Worm (Caenorhabditis elegans) whole organism, late embryonic: ENCODE data around the gene F20E11.17.

Experiments
- C08G9.2 ChIP-seq: sonication (generic microtip); optimal IDR thresholded peaks from 2 replicates; lab custom pipeline; 2016; ENCODE audit warnings: mild to moderate bottlenecking, missing genetic modification characterization, moderate library complexity, missing compliant biosample characterization
- C38D4.7 ChIP-seq: fragments of 200-800 bp; sonication (Bioruptor generic); optimal IDR thresholded peaks from 2 replicates; lab custom pipeline; 2018; ENCODE audit warnings: mild to moderate bottlenecking, missing genetic modification characterization, moderate library complexity, missing compliant biosample characterization
- F13H6.1 ChIP-seq: sonication (generic microtip); optimal IDR thresholded peaks from 2 replicates; lab custom pipeline; 2016; ENCODE audit warnings: missing genetic modification characterization, missing compliant biosample characterization
- T23F11.4 ChIP-seq: fragments of 200-800 bp; sonication (Bioruptor generic); optimal IDR thresholded peaks from 2 replicates; lab custom pipeline; 2018; ENCODE audit warnings: mild to moderate bottlenecking, missing genetic modification characterization, missing compliant biosample characterization
- ceh-14 ChIP-seq: sonication (generic microtip); optimal IDR thresholded peaks from 2 replicates; lab custom pipeline; 2016; ENCODE audit warnings: missing genotype, missing genetic modification characterization, missing compliant biosample characterization
- ceh-18 ChIP-seq: sonication (generic microtip); optimal IDR thresholded peaks from 2 replicates; lab custom pipeline; 2016; ENCODE audit warnings: missing genetic modification characterization, missing compliant biosample characterization
- ceh-19 ChIP-seq: fragments of 200-800 bp; sonication (Bioruptor generic); optimal IDR thresholded peaks from 2 replicates; lab custom pipeline; 2018; ENCODE audit warnings: mild to moderate bottlenecking, missing genetic modification characterization, missing compliant biosample characterization
- ceh-34 ChIP-seq: sonication (generic microtip); optimal IDR thresholded peaks from 2 replicates; lab custom pipeline; 2016; ENCODE audit warnings: mild to moderate bottlenecking, missing genetic modification characterization, missing compliant biosample characterization
- ceh-9 ChIP-seq: sonication (generic microtip); optimal IDR thresholded peaks from 2 replicates; lab custom pipeline; 2016; ENCODE audit warnings: mild to moderate bottlenecking, missing genetic modification characterization, inconsistent platforms, missing compliant biosample characterization
- che-1 ChIP-seq: sonication (generic microtip); optimal IDR thresholded peaks from 2 replicates; lab custom pipeline; 2016; ENCODE audit warnings: mild to moderate bottlenecking, missing genetic modification characterization, missing compliant biosample characterization
- elt-4 ChIP-seq: sonication (generic microtip); optimal IDR thresholded peaks from 2 replicates; lab custom pipeline; 2016; ENCODE audit warnings: missing genetic modification characterization, missing compliant biosample characterization
- ets-4 ChIP-seq: sonication (generic microtip); optimal IDR thresholded peaks from 2 replicates; lab custom pipeline; 2016; ENCODE audit warnings: missing genetic modification characterization, missing compliant biosample characterization
- hlh-30 ChIP-seq: sonication (generic microtip); optimal IDR thresholded peaks from 2 replicates; lab custom pipeline; 2017; ENCODE audit warnings: antibody characterized with exemption, missing genetic modification characterization, missing compliant biosample characterization; ENCODE audit not compliant: insufficient read depth
- hlh-6 ChIP-seq: sonication (generic microtip); optimal IDR thresholded peaks from 2 replicates; lab custom pipeline; 2016; ENCODE audit warnings: missing genotype, missing genetic modification characterization, missing compliant biosample characterization
- hlh-8 ChIP-seq: sonication (generic microtip); optimal IDR thresholded peaks from 2 replicates; lab custom pipeline; 2016; ENCODE audit warnings: missing genotype, missing genetic modification characterization, missing compliant biosample characterization
- madf-2 ChIP-seq: sonication (generic microtip); optimal IDR thresholded peaks from 2 replicates; lab custom pipeline; 2017; ENCODE audit warnings: missing genetic modification characterization, missing compliant biosample characterization
- mec-3 ChIP-seq: sonication (generic microtip); optimal IDR thresholded peaks from 2 replicates; lab custom pipeline; 2016; ENCODE audit warnings: borderline replicate concordance, missing genetic modification characterization, missing compliant biosample characterization
- nfya-1 ChIP-seq: sonication (generic microtip); optimal IDR thresholded peaks from 2 replicates; lab custom pipeline; 2017; ENCODE audit warnings: missing genetic modification characterization, mild to moderate bottlenecking, missing compliant biosample characterization, antibody characterized with exemption, moderate library complexity
- nhr-11 ChIP-seq: fragments of 150-350 bp; optimal IDR thresholded peaks from 2 replicates; lab custom pipeline; 2014; ENCODE audit warnings: missing biosample characterization, missing genetic modification characterization
- nhr-232 ChIP-seq: sonication (generic microtip); optimal IDR thresholded peaks from 2 replicates; lab custom pipeline; 2016; ENCODE audit warnings: missing genetic modification characterization, missing compliant biosample characterization
- npax-4 ChIP-seq: sonication (generic microtip); optimal IDR thresholded peaks from 2 replicates; lab custom pipeline; 2016; ENCODE audit warnings: missing genetic modification characterization, missing compliant biosample characterization
- pag-3 ChIP-seq: sonication (generic microtip); optimal IDR thresholded peaks from 2 replicates; lab custom pipeline; 2016; ENCODE audit warnings: missing compliant biosample characterization, missing genetic modification characterization, borderline replicate concordance
- pat-9 ChIP-seq: fragments of 200-800 bp; sonication (Bioruptor generic); optimal IDR thresholded peaks from 2 replicates; lab custom pipeline; 2018; ENCODE audit warnings: mild to moderate bottlenecking, missing genetic modification characterization, moderate library complexity, missing compliant biosample characterization
- pha-2 ChIP-seq: sonication (generic microtip); optimal IDR thresholded peaks from 2 replicates; lab custom pipeline; 2017; ENCODE audit warnings: mild to moderate bottlenecking, missing genetic modification characterization, missing compliant biosample characterization
- pha-4 ChIP-seq: fragments of 150-350 bp; optimal IDR thresholded peaks from 2 replicates; lab custom pipeline; 2018; ENCODE audit warnings: missing biosample characterization, missing genetic modification reagents, missing genetic modification characterization
- rnt-1 ChIP-seq: sonication (generic microtip); optimal IDR thresholded peaks from 2 replicates; lab custom pipeline; 2016; ENCODE audit warnings: missing genetic modification characterization, missing compliant biosample characterization
- sdc-2 ChIP-seq: sonication (generic microtip); optimal IDR thresholded peaks from 2 replicates; lab custom pipeline; 2016; ENCODE audit warnings: missing genotype, missing genetic modification characterization, missing compliant biosample characterization
- sox-4 ChIP-seq: sonication (generic microtip); optimal IDR thresholded peaks from 2 replicates; lab custom pipeline; 2017; ENCODE audit warnings: mild to moderate bottlenecking, missing genetic modification characterization, inconsistent platforms, missing compliant biosample characterization
- syd-9 ChIP-seq: sonication (generic microtip); optimal IDR thresholded peaks from 2 replicates; lab custom pipeline; 2016; ENCODE audit warnings: mild to moderate bottlenecking, missing genetic modification characterization, moderate library complexity, missing compliant biosample characterization
- unc-86 ChIP-seq: sonication (generic microtip); optimal IDR thresholded peaks from 2 replicates; lab custom pipeline; 2016; ENCODE audit warnings: missing genetic modification characterization, missing compliant biosample characterization
- zip-5 ChIP-seq: sonication (generic microtip); optimal IDR thresholded peaks from 2 replicates; lab custom pipeline; 2016; ENCODE audit warnings: missing genetic modification characterization, missing compliant biosample characterization
- ztf-16 ChIP-seq: sonication (generic microtip); optimal IDR thresholded peaks from 2 replicates; lab custom pipeline; 2017; ENCODE audit warnings: missing genetic modification characterization, missing compliant biosample characterization

The F20E11.17 gene

DNA sequence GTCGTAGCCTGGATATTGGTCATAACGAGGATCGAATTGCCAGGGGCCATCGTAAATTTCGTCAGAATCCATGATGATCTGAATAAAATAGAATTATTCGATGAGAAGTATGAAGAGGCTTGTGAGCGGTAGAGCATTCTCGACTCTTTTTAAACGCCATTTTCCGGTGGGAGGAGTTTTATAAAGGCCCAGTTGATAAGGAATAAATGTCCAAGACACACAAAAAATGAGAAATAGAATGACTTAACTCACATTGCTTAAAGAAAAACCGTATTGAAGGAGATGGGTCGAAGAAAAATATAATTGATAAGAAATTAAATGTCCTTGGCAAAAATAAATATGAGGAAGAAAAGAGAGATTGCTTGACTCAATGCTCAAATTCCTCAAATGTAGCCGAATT lies at the start of gene F20E11.17:
TSS of gene F20E11.17 (minus strand) at position 101 of the 400 bp plus-strand sequence.
- TF ChIP-seq pha-4 (tag; lab: Kevin White, UChicago) = no peak
- TF ChIP-seq sdc-2 (tag; lab: Kevin White, UChicago) = no peak
- no peak for TF ChIP-seq mec-3 (tag; lab: Kevin White, UChicago)
- no peak for TF ChIP-seq ztf-16
- no peak for TF ChIP-seq npax-4 (tag; lab: Kevin White, UChicago)
- no peak for TF ChIP-seq nhr-232
- TF ChIP-seq hlh-6 (tag; lab: Kevin White, UChicago) = no peak
- no peak for TF ChIP-seq ceh-14 (tag; lab: Kevin White, UChicago)
- no peak for TF ChIP-seq syd-9 (tag; lab: Kevin White, UChicago)

DNA sequence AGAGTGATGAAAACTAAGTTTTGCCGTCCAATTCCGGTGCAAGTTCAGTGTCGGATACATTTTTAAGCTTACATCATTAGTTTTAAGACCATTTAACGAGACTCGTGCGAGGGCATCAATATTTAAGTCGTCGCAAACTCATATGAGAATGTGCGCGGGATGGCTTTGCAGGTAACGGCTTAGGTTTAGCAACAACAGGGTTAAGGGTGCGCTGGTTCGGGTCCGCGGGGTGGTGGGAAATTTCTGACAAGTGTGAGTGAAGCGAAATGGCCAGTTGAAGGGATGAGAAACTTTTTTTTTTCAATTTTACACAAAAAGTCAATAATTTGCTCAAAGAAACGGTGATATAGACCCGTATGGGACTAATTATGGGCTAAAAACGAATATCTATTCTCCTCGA lies 44.8 kb upstream of the F20E11.17 start:
- TF ChIP-seq ceh-18 (tag; lab: Kevin White, UChicago) = no peak

DNA sequence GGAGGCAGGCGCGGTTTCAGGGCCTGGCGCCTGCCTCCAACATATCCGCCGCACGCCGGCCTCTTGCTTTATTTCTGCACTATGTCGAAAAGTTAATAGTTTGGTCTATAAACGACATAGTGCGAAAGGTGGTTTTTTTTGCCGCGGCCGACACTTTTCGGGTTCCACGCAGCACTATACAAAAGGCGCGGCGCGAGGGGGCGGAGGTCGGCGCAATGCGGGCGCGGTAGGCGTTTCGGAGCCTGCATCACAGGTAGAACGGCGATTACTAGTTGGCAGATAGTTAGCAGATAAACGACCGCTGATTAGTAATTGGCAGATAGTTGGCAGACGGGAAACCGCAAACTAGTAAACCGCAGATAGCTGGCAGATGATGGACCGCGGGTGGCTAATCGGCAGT lies 43.7 kb upstream of the F20E11.17 start:
- no peak for TF ChIP-seq zip-5 (tag; lab: Kevin White, UChicago)
- peak; percentile 78 for TF ChIP-seq pag-3 (tag; lab: Kevin White, UChicago)

DNA sequence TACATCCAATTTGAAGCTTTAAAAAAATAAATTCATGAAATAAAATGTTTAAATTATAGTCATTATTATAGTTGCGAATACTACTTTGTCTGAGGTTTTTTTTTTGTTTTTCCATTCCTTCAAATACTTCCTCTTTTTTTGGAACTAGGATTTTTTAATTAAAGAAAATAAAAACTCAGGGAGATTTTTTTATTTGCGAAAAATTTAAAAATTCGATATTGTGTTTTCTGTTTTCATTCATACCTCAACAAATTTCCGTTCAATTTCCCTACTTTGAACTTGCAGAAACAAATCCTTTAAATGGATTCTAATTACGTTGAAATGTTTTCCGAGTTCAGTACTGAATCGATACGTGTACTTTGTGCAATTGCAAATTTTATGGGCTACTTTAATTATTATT lies 39.4 kb upstream of the F20E11.17 start, which contains the start of gene srw-32:
TSS of gene srw-32 (plus strand) at position 301 of the 400 bp plus-strand sequence.
- no peak for TF ChIP-seq T23F11.4 (GFP tag; lab: Kevin White, UChicago)

DNA sequence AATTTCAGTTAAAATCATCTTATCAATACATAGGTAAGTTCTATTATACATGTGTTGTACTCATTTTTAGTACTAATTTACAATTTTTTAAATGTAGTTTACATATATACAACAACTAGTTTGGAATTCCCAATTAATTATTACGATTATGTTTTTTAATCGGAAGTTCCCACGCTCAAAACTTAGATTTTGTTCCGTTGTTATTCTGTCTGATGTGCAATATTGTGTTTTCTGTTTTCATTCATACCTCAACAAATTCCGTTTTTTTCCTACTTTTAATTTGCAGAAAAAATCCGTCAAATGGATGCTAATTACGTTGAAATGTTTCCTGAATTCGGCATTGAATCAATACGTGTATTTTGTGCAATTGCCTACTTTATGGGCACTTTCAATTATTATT lies 37.2 kb upstream of the F20E11.17 start, which contains the start of gene srw-31:
TSS of gene srw-31 (plus strand) at position 301 of the 400 bp plus-strand sequence.
- TF ChIP-seq C38D4.7 (GFP tag; lab: Kevin White, UChicago) = no peak
- TF ChIP-seq unc-86 = no peak
- TF ChIP-seq nfya-1 (tag; lab: Kevin White, UChicago) = no peak
- TF ChIP-seq ztf-16 = no peak
- TF ChIP-seq rnt-1 (tag; lab: Kevin White, UChicago) = no peak
- TF ChIP-seq pat-9 (tag; lab: Kevin White, UChicago) = no peak
- TF ChIP-seq syd-9 (tag; lab: Kevin White, UChicago) = no peak
- TF ChIP-seq C08G9.2 (tag; lab: Kevin White, UChicago) = no peak
- TF ChIP-seq che-1 (tag; lab: Kevin White, UChicago) = no peak
- TF ChIP-seq nhr-11 (tag; lab: Kevin White, UChicago) = no peak
- TF ChIP-seq, all 69 proteins: peak for 0

DNA sequence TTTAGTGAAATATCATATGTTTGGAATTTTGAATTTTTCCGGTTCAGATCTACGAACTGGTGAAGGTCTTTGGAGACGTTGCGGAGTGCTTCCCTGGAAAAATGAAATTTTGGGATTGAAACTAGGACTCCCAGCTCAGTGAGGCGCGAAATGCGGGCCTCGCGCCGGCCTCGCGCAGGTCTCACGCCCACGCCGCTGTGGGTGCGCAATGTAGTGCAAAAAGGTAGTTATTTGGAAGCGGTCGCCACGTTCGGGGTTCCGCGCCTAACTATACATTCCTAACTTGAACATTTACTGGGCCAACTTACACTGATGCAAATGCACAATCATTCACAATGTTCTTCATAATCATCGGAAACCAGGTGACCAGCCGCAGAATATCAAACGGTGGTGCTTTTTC lies 31.0 kb upstream of the F20E11.17 start:
- TF ChIP-seq sox-4 (tag; lab: Kevin White, UChicago) (no peak), elt-4 (no peak), rnt-1 (tag; lab: Kevin White, UChicago) (no peak), pat-9 (tag; lab: Kevin White, UChicago) (no peak), ets-4 (tag; lab: Kevin White, UChicago) (no peak), madf-2 (tag; lab: Kevin White, UChicago) (no peak), C08G9.2 (tag; lab: Kevin White, UChicago) (no peak), ceh-19 (no peak), ceh-9 (tag; lab: Kevin White, UChicago) (no peak), nfya-1 (tag; lab: Kevin White, UChicago) (no peak), mec-3 (tag; lab: Kevin White, UChicago) (no peak), ceh-34 (tag; lab: Kevin White, UChicago) (no peak), pha-2 (tag; lab: Kevin White, UChicago) (no peak), F13H6.1 (tag; lab: Kevin White, UChicago) (no peak), ceh-14 (tag; lab: Kevin White, UChicago) (no peak), hlh-8 (no peak), hlh-30 (tag; lab: Kevin White, UChicago) (no peak), pha-4 (tag; lab: Kevin White, UChicago) (no peak)
